Worm (Caenorhabditis elegans): ENCODE data around the gene clc-31.

Gene clc-31

DNA sequence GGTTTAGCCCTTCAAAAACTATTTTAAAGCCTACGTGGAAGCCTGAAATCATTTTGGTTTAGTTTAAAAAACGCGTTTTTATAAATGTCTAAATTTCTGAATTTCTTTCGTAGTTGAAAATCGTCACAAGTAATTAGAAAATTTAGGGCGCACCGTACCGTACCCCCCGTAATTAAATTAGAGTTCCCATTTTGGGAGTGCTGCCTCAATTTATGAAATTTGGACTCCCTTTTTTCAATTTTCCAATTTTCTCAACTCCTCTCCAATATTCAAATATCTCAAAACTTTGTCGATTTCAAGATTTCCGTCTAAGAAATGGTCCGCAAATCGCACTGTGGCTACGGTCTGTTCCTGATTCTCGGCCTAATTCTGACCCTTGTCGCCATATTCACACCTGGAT lies at the start of gene clc-31:
clc-31 (plus strand) TSS at position 301 of the 400 bp plus-strand sequence.
- TF ChIP-seq ceh-8 (GFP tag; optimal IDR thresholded peaks at IDR 0.05) (peak; percentile 87), ceh-90 (tag; optimal IDR thresholded peaks at IDR 0.05) (no peak)

DNA sequence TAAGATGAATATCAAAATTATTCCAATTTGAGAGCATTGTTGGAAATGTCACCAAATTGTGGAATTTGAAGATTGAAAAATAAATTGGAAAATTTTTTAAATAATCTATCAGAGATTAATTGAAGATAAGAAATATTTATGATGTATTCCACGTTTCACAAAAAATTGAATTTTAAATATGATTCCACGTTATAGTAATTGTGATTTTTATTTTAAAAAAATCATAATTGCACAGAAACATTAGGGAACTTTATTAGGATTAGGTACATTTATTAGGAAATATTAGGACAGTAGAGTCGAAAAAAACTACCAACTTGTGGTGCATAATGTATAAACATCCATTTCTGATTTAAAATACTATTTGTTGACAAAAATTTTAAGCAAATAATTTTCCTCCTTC lies 45.7 kb upstream of the clc-31 start, which contains the start of gene B0432.11:
B0432.11 (minus strand) TSS at position 101 of the 400 bp plus-strand sequence.
- no peak for TF ChIP-seq unc-98 (GFP tag; IDR thresholded peaks at IDR 0.05)
- no peak for TF ChIP-seq fkh-8 (tag; optimal IDR thresholded peaks at IDR 0.05)
- TF ChIP-seq isw-1 (GFP tag; IDR thresholded peaks at IDR 0.05), result no peak
- TF ChIP-seq nhr-84 (tag; optimal IDR thresholded peaks at IDR 0.05), result no peak
- TF ChIP-seq pag-3 (tag; optimal IDR thresholded peaks at IDR 0.05; ENCODE audit: borderline replicate concordance, insufficient read depth), result no peak
- TF ChIP-seq ama-1 (optimal IDR thresholded peaks at IDR 0.05), result no peak
- TF ChIP-seq egl-27 (tag; optimal IDR thresholded peaks at IDR 0.05), result no peak
- TF ChIP-seq grh-1 (GFP tag; IDR thresholded peaks at IDR 0.05), result no peak
- no peak for TF ChIP-seq nhr-76 (tag; optimal IDR thresholded peaks at IDR 0.05)
- TF ChIP-seq zip-4 (GFP tag; optimal IDR thresholded peaks at IDR 0.05), result no peak
- no peak for TF ChIP-seq sox-4 (tag; optimal IDR thresholded peaks at IDR 0.05)
- TF ChIP-seq nhr-85 (tag), result no peak
- TF ChIP-seq alr-1 (tag; optimal IDR thresholded peaks at IDR 0.05; ENCODE audit: borderline replicate concordance), result no peak
- TF ChIP-seq elt-3 (tag; optimal IDR thresholded peaks at IDR 0.05), result no peak
- no peak for TF ChIP-seq sup-37 (GFP tag; optimal IDR thresholded peaks at IDR 0.05)

DNA sequence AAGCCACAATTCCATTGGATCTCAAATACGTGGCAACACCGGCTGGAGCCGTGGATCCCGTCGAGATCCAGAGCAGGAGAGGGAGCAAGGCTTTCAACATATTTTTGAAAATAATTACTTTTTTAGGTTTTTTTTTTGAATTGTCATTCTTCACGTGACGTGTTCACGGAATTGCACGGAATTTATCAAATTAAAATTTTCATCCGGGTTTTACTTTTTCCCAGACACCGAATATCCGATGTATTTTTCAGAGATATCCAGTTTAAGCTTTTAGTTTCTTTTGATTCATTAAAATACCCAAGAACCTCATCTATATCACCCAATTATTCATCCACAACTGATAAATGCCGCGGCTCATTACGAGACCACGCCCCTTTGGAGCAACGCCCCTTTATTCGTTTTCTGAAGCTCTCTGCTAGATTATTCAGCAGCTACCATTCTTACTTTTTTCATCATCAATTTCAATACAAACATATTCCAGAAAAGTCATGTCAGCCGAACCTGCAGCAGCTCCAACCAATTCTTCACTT lies 43.3 kb upstream of the clc-31 start, which contains the start of the genes clec-117 and B0432.1:
clec-117 (minus strand) TSS at position 101 of the 530 bp plus-strand sequence.
B0432.1 (plus strand) TSS at position 480 of the 530 bp plus-strand sequence.
- TF ChIP-seq hlh-17 (GFP tag; optimal IDR thresholded peaks at IDR 0.05; ENCODE audit: borderline replicate concordance) (no peak), aha-1 (tag; optimal IDR thresholded peaks at IDR 0.05) (no peak), fos-1 (tag; optimal IDR thresholded peaks at IDR 0.05) (no peak), zip-4 (GFP tag; optimal IDR thresholded peaks at IDR 0.05) (no peak), C34B4.2 (tag; optimal IDR thresholded peaks at IDR 0.05) (no peak), rnt-1 (tag; optimal IDR thresholded peaks at IDR 0.05) (no peak), efl-1 (optimal IDR thresholded peaks at IDR 0.05) (no peak), efl-1 (GFP tag; optimal IDR thresholded peaks at IDR 0.05 in 1 of 2) (no peak), grh-1 (GFP tag; IDR thresholded peaks at IDR 0.05) (no peak), nhr-11 (tag; optimal IDR thresholded peaks at IDR 0.05) (no peak), ceh-90 (tag; optimal IDR thresholded peaks at IDR 0.05) (no peak), dsc-1 (tag; optimal IDR thresholded peaks at IDR 0.05) (no peak), tlp-1 (tag; optimal IDR thresholded peaks at IDR 0.05) (no peak), dpl-1 (GFP tag; optimal IDR thresholded peaks at IDR 0.05) (no peak), pag-3 (tag; optimal IDR thresholded peaks at IDR 0.05; ENCODE audit: borderline replicate concordance, insufficient read depth) (no peak), pqm-1 (tag; optimal IDR thresholded peaks at IDR 0.05) (no peak), swsn-7 (tag; optimal IDR thresholded peaks at IDR 0.05) (no peak), ztf-11 (tag; optimal IDR thresholded peaks at IDR 0.05) (no peak), Y116A8C.19 (tag; optimal IDR thresholded peaks at IDR 0.05; ENCODE audit: borderline replicate concordance) (no peak), lsy-2 (tag; optimal IDR thresholded peaks at IDR 0.05) (no peak)

DNA sequence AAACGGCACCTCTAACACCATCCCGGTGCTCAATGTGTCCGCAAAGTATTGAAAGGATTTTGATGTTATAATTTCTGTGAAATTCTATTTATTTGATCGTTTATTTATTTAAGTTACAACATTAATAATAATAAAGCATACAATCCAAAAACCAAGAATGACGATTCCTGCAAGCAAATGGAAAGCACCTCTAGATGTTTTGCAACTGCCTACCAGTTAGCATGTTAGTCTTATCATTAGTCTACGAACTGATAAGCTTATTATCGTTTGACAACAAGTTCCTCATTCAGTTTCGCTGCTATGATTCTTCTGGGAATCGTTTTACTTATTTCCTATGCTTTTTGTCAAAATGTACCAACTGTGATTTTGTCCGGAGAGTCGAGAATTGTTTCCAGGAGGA lies 40.6 kb upstream of the clc-31 start, which contains the start of gene K01A2.6:
K01A2.6 (plus strand) TSS at position 301 of the 400 bp plus-strand sequence.
- no peak for TF ChIP-seq lin-13 (GFP tag; optimal IDR thresholded peaks at IDR 0.05)
- no peak for TF ChIP-seq nhr-90 (tag; optimal IDR thresholded peaks at IDR 0.05; ENCODE audit: poor library complexity)
- TF ChIP-seq aha-1 (tag; optimal IDR thresholded peaks at IDR 0.05), result no peak
- TF ChIP-seq dpl-1 (GFP tag; optimal IDR thresholded peaks at IDR 0.05), result no peak
- TF ChIP-seq nhr-77 (tag; optimal IDR thresholded peaks at IDR 0.05), result no peak
- TF ChIP-seq mab-9 (GFP tag; IDR thresholded peaks at IDR 0.05), result no peak
- TF ChIP-seq fkh-10 (GFP tag; optimal IDR thresholded peaks at IDR 0.05), result no peak
- TF ChIP-seq nhr-85 (tag), result no peak
- no peak for TF ChIP-seq lir-3 (tag; optimal IDR thresholded peaks at IDR 0.05; ENCODE audit: poor library complexity)
- TF ChIP-seq elt-2 (tag; optimal IDR thresholded peaks at IDR 0.05), result no peak
- TF ChIP-seq vab-15 (tag; optimal IDR thresholded peaks at IDR 0.05), result no peak
- no peak for TF ChIP-seq pax-3 (tag; optimal IDR thresholded peaks at IDR 0.05)
- no peak for TF ChIP-seq mep-1 (tag; optimal IDR thresholded peaks at IDR 0.05)
- no peak for TF ChIP-seq hlh-4 (tag; optimal IDR thresholded peaks at IDR 0.05)
- TF ChIP-seq F16B12.6 (tag; optimal IDR thresholded peaks at IDR 0.05), result no peak

All from whole organism, L1 larva.